Worm (Caenorhabditis elegans) whole organism, mixed stage, embryonic: ENCODE measurements around the gene chil-23.
"Not testable (repeated sequence)": the region's sequence is repeated elsewhere in the genome, so short reads cannot be mapped to it uniquely, and the experiment has no call there.

Experiments
- M03D4.4 ChIP-seq: sonication (generic microtip); optimal IDR thresholded peaks from 2 replicates; lab custom pipeline; 2017; ENCODE audit warnings: mild to moderate bottlenecking, missing genetic modification characterization, missing compliant biosample characterization
- bed-3 ChIP-seq: fragments of 200-800 bp; sonication (Bioruptor generic); optimal IDR thresholded peaks from 3 replicates; lab custom pipeline; 2018; ENCODE audit warnings: mild to moderate bottlenecking, missing genetic modification characterization, moderate library complexity, missing compliant biosample characterization
- ceh-39 ChIP-seq: fragments of 150-350 bp; optimal IDR thresholded peaks from 2 replicates; lab custom pipeline; 2014; ENCODE audit warnings: missing biosample characterization, missing genetic modification characterization
- ceh-43 ChIP-seq: fragments of 200-800 bp; sonication (Bioruptor generic); optimal IDR thresholded peaks from 2 replicates; lab custom pipeline; 2018; ENCODE audit warnings: mild to moderate bottlenecking, missing genetic modification characterization, moderate library complexity, missing compliant biosample characterization
- ceh-83 ChIP-seq: fragments of 200-800 bp; sonication (Bioruptor generic); optimal IDR thresholded peaks from 2 replicates; lab custom pipeline; 2018; ENCODE audit warnings: mild to moderate bottlenecking, missing genetic modification characterization, missing compliant biosample characterization
- ces-1 ChIP-seq: fragments of 150-350 bp; optimal IDR thresholded peaks from 2 replicates; lab custom pipeline; 2014; ENCODE audit warnings: missing biosample characterization, missing genetic modification reagents, missing genetic modification characterization
- cnd-1 ChIP-seq: fragments of 200-800 bp; sonication (Bioruptor generic); optimal IDR thresholded peaks from 2 replicates; lab custom pipeline; 2018; ENCODE audit warnings: mild to moderate bottlenecking, missing genetic modification characterization, missing compliant biosample characterization
- elt-1 ChIP-seq: sonication (generic microtip); optimal IDR thresholded peaks from 2 replicates; lab custom pipeline; 2017; ENCODE audit warnings: missing genetic modification characterization, mild to moderate bottlenecking, missing compliant biosample characterization, antibody characterized with exemption, moderate library complexity, borderline replicate concordance; ENCODE audit not compliant: insufficient read depth
- elt-3 ChIP-seq: fragments of 150-350 bp; optimal IDR thresholded peaks from 2 replicates; lab custom pipeline; 2014; ENCODE audit warnings: missing biosample characterization, missing genetic modification characterization
- ham-2 ChIP-seq: fragments of 200-800 bp; sonication (Bioruptor generic); optimal IDR thresholded peaks from 2 replicates; lab custom pipeline; 2018; ENCODE audit warnings: mild to moderate bottlenecking, missing genetic modification characterization, missing compliant biosample characterization
- hlh-1 ChIP-seq: fragments of 150-350 bp; optimal IDR thresholded peaks from 2 replicates; lab custom pipeline; 2014; ENCODE audit warnings: missing biosample characterization, missing genetic modification reagents, missing genetic modification characterization
- lin-13 ChIP-seq: fragments of 150-350 bp; optimal IDR thresholded peaks from 2 replicates; lab custom pipeline; 2014; ENCODE audit warnings: missing biosample characterization, missing genetic modification characterization
- lin-32 ChIP-seq: fragments of 200-800 bp; sonication (Bioruptor generic); optimal IDR thresholded peaks from 2 replicates; lab custom pipeline; 2018; ENCODE audit warnings: mild to moderate bottlenecking, missing genetic modification characterization, missing compliant biosample characterization
- lsy-2 ChIP-seq: fragments of 150-350 bp; optimal IDR thresholded peaks from 2 replicates; lab custom pipeline; 2014; ENCODE audit warnings: missing biosample characterization, missing genetic modification characterization
- mab-5 ChIP-seq: fragments of 150-350 bp; optimal IDR thresholded peaks from 2 replicates; lab custom pipeline; 2014; ENCODE audit warnings: missing biosample characterization, missing genetic modification characterization
- mep-1 ChIP-seq: fragments of 150-350 bp; optimal IDR thresholded peaks from 2 replicates; lab custom pipeline; 2017; ENCODE audit warnings: missing biosample characterization, missing genetic modification reagents, missing genetic modification characterization, inconsistent platforms
- mls-2 ChIP-seq: sonication (generic microtip); optimal IDR thresholded peaks from 2 replicates; lab custom pipeline; 2016; ENCODE audit warnings: mild to moderate bottlenecking, missing genetic modification characterization, moderate library complexity, missing compliant biosample characterization
- nhr-12 ChIP-seq: fragments of 150-350 bp; optimal IDR thresholded peaks from 2 replicates; lab custom pipeline; 2014; ENCODE audit warnings: missing biosample characterization, missing genetic modification characterization
- nhr-2 ChIP-seq: fragments of 150-350 bp; optimal IDR thresholded peaks from 2 replicates; lab custom pipeline; 2014; ENCODE audit warnings: missing biosample characterization, missing genetic modification characterization
- nhr-237 ChIP-seq: fragments of 150-350 bp; optimal IDR thresholded peaks from 2 replicates; lab custom pipeline; 2014; ENCODE audit warnings: missing biosample characterization, missing genetic modification characterization
- nhr-28 ChIP-seq: fragments of 150-350 bp; optimal IDR thresholded peaks from 2 replicates; lab custom pipeline; 2014; ENCODE audit warnings: missing biosample characterization, missing genetic modification characterization
- nhr-76 ChIP-seq: sonication (generic microtip); optimal IDR thresholded peaks from 2 replicates; lab custom pipeline; 2017; ENCODE audit warnings: missing biosample characterization, missing genetic modification characterization
- pha-4 ChIP-seq: fragments of 150-350 bp; optimal IDR thresholded peaks from 2 replicates; lab custom pipeline; 2018; ENCODE audit warnings: missing biosample characterization, missing genetic modification reagents, missing genetic modification characterization
- sem-2 ChIP-seq: fragments of 200-800 bp; sonication (Bioruptor generic); optimal IDR thresholded peaks from 2 replicates; lab custom pipeline; 2018; ENCODE audit warnings: mild to moderate bottlenecking, missing genetic modification characterization, missing compliant biosample characterization
- snpc-4 ChIP-seq: fragments of 150-350 bp; optimal IDR thresholded peaks from 2 replicates; lab custom pipeline; 2014; ENCODE audit warnings: missing biosample characterization, missing genetic modification characterization
- sptf-1 ChIP-seq: sonication (generic microtip); optimal IDR thresholded peaks from 2 replicates; lab custom pipeline; 2017; ENCODE audit warnings: mild to moderate bottlenecking, missing genetic modification characterization, moderate library complexity, missing compliant biosample characterization
- tbx-8 ChIP-seq: fragments of 200-800 bp; sonication (Bioruptor generic); optimal IDR thresholded peaks from 2 replicates; lab custom pipeline; 2018; ENCODE audit warnings: mild to moderate bottlenecking, missing genetic modification characterization, moderate library complexity, missing compliant biosample characterization
- unc-120 ChIP-seq: sonication (generic microtip); optimal IDR thresholded peaks from 2 replicates; lab custom pipeline; 2017; ENCODE audit warnings: missing genetic modification characterization, missing compliant biosample characterization; ENCODE audit not compliant: poor library complexity, severe bottlenecking
- unc-39 ChIP-seq: fragments of 150-350 bp; optimal IDR thresholded peaks from 2 replicates; lab custom pipeline; 2014; ENCODE audit warnings: missing biosample characterization, missing genetic modification characterization
- unc-62 ChIP-seq: fragments of 150-350 bp; optimal IDR thresholded peaks from 2 replicates; lab custom pipeline; 2014; ENCODE audit warnings: missing biosample characterization, missing genetic modification reagents, missing genetic modification characterization
- zip-8 ChIP-seq: fragments of 150-350 bp; optimal IDR thresholded peaks from 2 replicates; lab custom pipeline; 2014; ENCODE audit warnings: missing biosample characterization, missing genetic modification characterization
- ztf-11 ChIP-seq: fragments of 150-350 bp; optimal IDR thresholded peaks from 2 replicates; lab custom pipeline; 2014; ENCODE audit warnings: missing biosample characterization, missing genetic modification characterization

The chil-23 gene

DNA sequence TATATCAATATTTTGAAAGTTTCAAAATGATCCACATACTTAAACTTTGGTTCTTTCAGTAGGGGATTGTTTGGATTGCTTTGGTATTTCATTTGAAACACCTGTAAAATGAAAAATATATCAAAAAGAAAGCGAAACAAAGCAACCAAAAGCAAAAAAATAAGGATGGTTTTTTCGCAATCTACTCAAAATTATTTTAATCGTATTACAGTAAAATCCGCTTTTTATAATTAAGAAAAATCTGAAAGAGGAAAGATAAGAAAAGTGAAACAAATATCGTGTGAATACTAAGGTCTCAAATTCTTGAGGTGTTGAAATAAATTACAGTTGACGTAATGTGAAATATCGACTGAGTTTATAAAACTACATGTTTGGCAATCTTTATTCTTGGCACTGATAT, 2.3 kb downstream of the chil-23 start, which contains the start of gene chil-22:
Gene chil-22 (minus strand): TSS at position 101 of the 400 bp plus-strand sequence.
- TF ChIP-seq unc-120 (tag; lab: Kevin White, UChicago) (no peak), mab-5 (tag; lab: Kevin White, UChicago) (no peak), hlh-1 (tag; lab: Kevin White, UChicago) (no peak), lin-13 (tag; lab: Kevin White, UChicago) (no peak), lin-32 (no peak), ceh-83 (no peak), M03D4.4 (tag; lab: Kevin White, UChicago) (no peak), mep-1 (tag; lab: Kevin White, UChicago) (no peak), ceh-39 (tag; lab: Kevin White, UChicago) (no peak), bed-3 (no peak), cnd-1 (tag; lab: Kevin White, UChicago) (no peak), unc-39 (tag; lab: Kevin White, UChicago) (no peak), ces-1 (GFP tag; lab: Kevin White, UChicago) (no peak)

DNA sequence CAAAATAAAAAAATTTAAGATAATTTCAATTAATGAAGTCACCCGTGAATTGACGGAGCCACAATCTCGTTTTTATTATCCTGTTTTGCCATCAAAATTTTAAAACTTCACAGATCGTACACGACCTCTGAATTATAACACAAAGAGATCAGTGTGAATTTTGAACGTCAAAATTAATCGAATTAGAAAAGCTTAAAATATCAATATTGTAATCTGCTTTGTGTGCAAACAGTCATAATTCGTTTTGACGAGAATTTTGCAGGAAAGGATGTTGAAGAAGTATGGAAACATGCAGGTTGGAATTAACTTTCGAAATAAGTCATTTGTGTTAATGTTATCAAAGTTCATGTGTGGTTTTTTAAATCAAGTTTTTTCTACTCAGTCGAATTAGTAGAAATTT, 6.5 kb downstream of the chil-23 start, which contains the start of gene chil-21:
Gene chil-21 (minus strand): TSS at position 101 of the 400 bp plus-strand sequence.
- TF ChIP-seq mep-1, M03D4.4, lin-13 (tag; lab: Kevin White, UChicago): not testable (repeated sequence)

DNA sequence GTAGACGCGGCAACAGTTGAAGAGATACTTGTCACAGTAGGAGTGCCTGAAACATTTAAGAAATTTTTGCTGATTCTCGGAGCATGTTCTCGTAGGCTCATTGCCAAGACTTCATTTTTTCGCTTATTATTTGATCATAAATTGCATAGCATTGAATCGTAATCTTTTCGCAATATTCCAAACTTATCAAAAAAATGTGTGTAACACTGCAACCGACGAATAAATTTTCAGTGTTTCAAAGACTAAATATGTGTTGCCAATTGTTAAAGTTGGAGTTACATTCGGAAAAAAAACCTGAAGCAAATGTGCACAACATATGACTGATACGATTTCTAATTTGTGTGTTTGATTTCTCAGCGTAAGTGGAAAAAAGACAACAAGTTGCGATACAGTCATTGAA, 8.9 kb downstream of the chil-23 start, which contains the start of gene R09D1.14:
Gene R09D1.14 (minus strand): TSS at position 101 of the 400 bp plus-strand sequence.
- not testable (repeated sequence) for TF ChIP-seq sptf-1, ceh-39, hlh-1 (tag; lab: Kevin White, UChicago)

DNA sequence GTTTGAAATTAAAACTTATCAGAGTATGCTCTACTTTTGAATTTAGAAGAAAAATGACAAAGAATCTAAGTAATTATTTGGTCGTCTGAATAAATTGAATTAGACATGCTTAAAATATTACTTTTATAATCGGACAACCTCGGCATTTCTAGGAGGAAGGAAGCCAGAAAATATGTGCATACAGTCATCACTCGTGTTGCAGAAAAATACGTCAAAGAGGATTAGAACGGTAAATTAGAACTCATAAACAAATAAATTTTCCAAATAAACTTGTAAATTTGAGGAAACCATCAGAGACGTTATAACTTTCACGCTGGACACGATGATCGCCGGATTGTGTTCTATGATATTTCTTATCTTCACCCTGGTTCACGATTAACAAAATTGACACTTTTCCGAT, 14.1 kb downstream of the chil-23 start, which contains the start of gene chil-19:
Gene chil-19 (minus strand): TSS at position 101 of the 400 bp plus-strand sequence.
- no peak for TF ChIP-seq lsy-2 (tag; lab: Kevin White, UChicago)
- TF ChIP-seq M03D4.4 (tag; lab: Kevin White, UChicago), result no peak
- no peak for TF ChIP-seq sptf-1 (tag; lab: Kevin White, UChicago)
- TF ChIP-seq unc-62 (GFP tag; lab: Kevin White, UChicago), result no peak
- no peak for TF ChIP-seq snpc-4 (tag; lab: Kevin White, UChicago)
- TF ChIP-seq nhr-2 (tag; lab: Kevin White, UChicago), result no peak
- no peak for TF ChIP-seq ceh-83
- no peak for TF ChIP-seq elt-3 (tag; lab: Kevin White, UChicago)
- TF ChIP-seq unc-39 (tag; lab: Kevin White, UChicago), result no peak
- no peak for TF ChIP-seq lin-32
- TF ChIP-seq nhr-28, result no peak
- TF ChIP-seq ham-2 (GFP tag; lab: Kevin White, UChicago), result no peak
- no peak for TF ChIP-seq mls-2 (tag; lab: Kevin White, UChicago)
- no peak for TF ChIP-seq mab-5 (tag; lab: Kevin White, UChicago)

- TF ChIP-seq unc-62 (GFP tag; lab: Kevin White, UChicago); ztf-11 (tag; lab: Kevin White, UChicago); hlh-1 (tag; lab: Kevin White, UChicago): not testable (repeated sequence)
Measured at ce11 chrII:9452172-9452571, 16.2 kb downstream of the chil-23 start, which contains the start of gene R09D1.12. Gene R09D1.12 (minus strand): TSS chrII:9452272.

DNA sequence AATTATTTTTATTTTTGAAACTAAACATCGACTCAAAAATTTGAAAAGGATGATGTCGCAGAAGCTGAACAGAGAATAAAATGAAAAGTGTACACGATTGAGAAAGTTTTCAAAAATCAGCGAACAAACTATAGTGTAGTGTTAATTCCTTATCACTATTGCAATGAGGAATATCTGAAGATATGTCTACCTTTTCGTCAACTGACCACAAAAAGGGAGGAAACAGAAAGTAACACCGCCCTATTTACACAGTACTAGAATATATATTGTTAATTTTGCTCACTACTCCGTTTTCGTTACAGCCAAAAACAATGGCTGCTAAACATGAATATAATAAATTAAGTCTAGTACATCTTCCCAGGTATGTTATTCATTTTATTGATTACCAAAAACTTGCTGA, 20.4 kb downstream of the chil-23 start, which contains the start of gene chil-18:
Gene chil-18 (plus strand): TSS at position 301 of the 400 bp plus-strand sequence.
- TF ChIP-seq nhr-12 (tag; lab: Kevin White, UChicago), result no peak
- TF ChIP-seq mls-2 (tag; lab: Kevin White, UChicago), result no peak
- TF ChIP-seq ceh-43 (GFP tag; lab: Kevin White, UChicago), result no peak
- TF ChIP-seq ceh-83, result no peak
- TF ChIP-seq snpc-4 (tag; lab: Kevin White, UChicago), result no peak
- no peak for TF ChIP-seq M03D4.4 (tag; lab: Kevin White, UChicago)
- TF ChIP-seq ham-2 (GFP tag; lab: Kevin White, UChicago), result no peak
- TF ChIP-seq lin-32, result no peak
- TF ChIP-seq sem-2 (GFP tag; lab: Kevin White, UChicago), result no peak
- no peak for TF ChIP-seq ztf-11 (tag; lab: Kevin White, UChicago)
- no peak for TF ChIP-seq nhr-76 (tag; lab: Kevin White, UChicago)
- no peak for TF ChIP-seq nhr-237 (tag; lab: Kevin White, UChicago)
- no peak for TF ChIP-seq nhr-2 (tag; lab: Kevin White, UChicago)
- no peak for TF ChIP-seq zip-8 (tag; lab: Kevin White, UChicago)
- TF ChIP-seq elt-1 (tag; lab: Kevin White, UChicago), result no peak
- TF ChIP-seq lsy-2 (tag; lab: Kevin White, UChicago), result no peak
- TF ChIP-seq tbx-8 (GFP tag; lab: Kevin White, UChicago), result no peak
- no peak for TF ChIP-seq pha-4
- TF ChIP-seq, all 35 proteins: peak for 0
